Fruit fly (Drosophila melanogaster) whole organism, embryonic: Measurements from ENCODE around the gene dnc.
A peak's percentile ranks its signal among the peaks of the same experiment; 100 is the strongest.

Experiments
- BtbVII ChIP-seq: fragments of 200-800 bp; sonication (Bioruptor generic); optimal IDR thresholded peaks from 3 replicates; lab custom pipeline; 2017; ENCODE audit warnings: missing biosample characterization, mild to moderate bottlenecking, missing genetic modification characterization
- CG10431 ChIP-seq: fragments of 200-800 bp; sonication (Bioruptor generic); optimal IDR thresholded peaks from 3 replicates; lab custom pipeline; 2018; ENCODE audit warnings: missing biosample characterization, mild to moderate bottlenecking, missing genetic modification characterization
- CG11247 ChIP-seq: fragments of 200-800 bp; sonication (Bioruptor generic); IDR thresholded peaks from 2 replicates; pipeline ENCODE4 v1.3.6; 2022; ENCODE audit warnings: missing biosample characterization, missing genetic modification characterization
- CG13624 ChIP-seq: fragments of 200-800 bp; sonication (Bioruptor generic); optimal IDR thresholded peaks from 2 replicates; lab custom pipeline; 2016; ENCODE audit warnings: missing biosample characterization, missing genetic modification characterization
- CG14050 ChIP-seq: fragments of 200-800 bp; sonication (Bioruptor generic); IDR thresholded peaks from 3 replicates; pipeline ENCODE4 v1.3.6; 2022; ENCODE audit warnings: missing biosample characterization, missing genetic modification characterization
- CG14710 ChIP-seq: fragments of 200-800 bp; sonication (Bioruptor generic); optimal IDR thresholded peaks from 3 replicates; lab custom pipeline; 2019; ENCODE audit warnings: missing biosample characterization, mild to moderate bottlenecking, missing genetic modification characterization, moderate library complexity
- CG17359 ChIP-seq: fragments of 200-800 bp; sonication (Bioruptor generic); optimal IDR thresholded peaks from 3 replicates; lab custom pipeline; 2018; ENCODE audit warnings: missing biosample characterization, mild to moderate bottlenecking, missing genetic modification characterization, moderate library complexity
- CG17912 ChIP-seq: fragments of 200-800 bp; sonication (Bioruptor generic); optimal IDR thresholded peaks from 2 replicates; lab custom pipeline; 2018; ENCODE audit warnings: missing biosample characterization, mild to moderate bottlenecking, missing genetic modification characterization
- CG2120 ChIP-seq: fragments of 200-800 bp; sonication (Bioruptor generic); optimal IDR thresholded peaks from 3 replicates; lab custom pipeline; 2016; ENCODE audit warnings: missing biosample characterization, missing genetic modification characterization
- CG2129 ChIP-seq: fragments of 200-800 bp; sonication (Bioruptor generic); IDR thresholded peaks from 2 replicates; pipeline ENCODE4 v1.3.6; 2022; ENCODE audit warnings: missing biosample characterization, missing genetic modification characterization; ENCODE audit not compliant: partially characterized antibody
- CG32772 ChIP-seq: fragments of 200-800 bp; sonication (Bioruptor generic); IDR thresholded peaks from 2 replicates; pipeline ENCODE4 v1.3.6; 2022; ENCODE audit warnings: missing biosample characterization, missing genetic modification characterization
- CG3847 ChIP-seq: fragments of 200-800 bp; sonication (Bioruptor generic); IDR thresholded peaks from 2 replicates; pipeline ENCODE4 v1.3.6; 2022; ENCODE audit warnings: missing biosample characterization, missing genetic modification characterization
- CG3995 ChIP-seq: fragments of 200-800 bp; sonication (Bioruptor generic); optimal IDR thresholded peaks from 3 replicates; lab custom pipeline; 2016; ENCODE audit warnings: missing biosample characterization, missing genetic modification characterization
- CG4424 ChIP-seq: fragments of 200-800 bp; sonication (Bioruptor generic); optimal IDR thresholded peaks from 3 replicates; lab custom pipeline; 2016; ENCODE audit warnings: missing biosample characterization, missing genetic modification characterization
- CG7745 ChIP-seq: fragments of 200-800 bp; sonication (Bioruptor generic); optimal IDR thresholded peaks from 2 replicates; lab custom pipeline; 2018; ENCODE audit warnings: missing biosample characterization, mild to moderate bottlenecking, missing genetic modification characterization, moderate library complexity
- CG8089 ChIP-seq: fragments of 200-800 bp; sonication (Bioruptor generic); optimal IDR thresholded peaks from 3 replicates; lab custom pipeline; 2016; ENCODE audit warnings: missing biosample characterization, missing genetic modification characterization
- CG8290 ChIP-seq, 3 experiments: fragments of 200-800 bp; sonication (Bioruptor generic); optimal IDR thresholded peaks; 2 replicates each; lab custom pipeline; 2016 to 2019; ENCODE audit warnings: missing biosample characterization in 3 of 3, missing genetic modification characterization in 3 of 3, mild to moderate bottlenecking in 2 of 3, moderate library complexity in 1 of 3
- CG8944 ChIP-seq: fragments of 200-800 bp; sonication (Bioruptor generic); optimal IDR thresholded peaks from 3 replicates; lab custom pipeline; 2016; ENCODE audit warnings: missing biosample characterization, missing genetic modification characterization
- D19A ChIP-seq: fragments of 200-800 bp; optimal IDR thresholded peaks from 3 replicates; lab custom pipeline; 2019; ENCODE audit warnings: missing biosample characterization, mild to moderate bottlenecking, missing genetic modification characterization, moderate library complexity
- D19B ChIP-seq: fragments of 200-800 bp; sonication (Bioruptor generic); optimal IDR thresholded peaks from 2 replicates; lab custom pipeline; 2017; ENCODE audit warnings: missing biosample characterization, mild to moderate bottlenecking, missing genetic modification characterization
- Dfd ChIP-seq, 2 experiments: fragments of >200 bp; optimal IDR thresholded peaks; 2 replicates each; lab custom pipeline; 2017; ENCODE audit warnings: missing biosample characterization in 2 of 2, missing genetic modification characterization in 2 of 2
- E2f1 ChIP-seq: fragments of 200-800 bp; sonication (Bioruptor generic); IDR thresholded peaks from 2 replicates; pipeline ENCODE4 v1.3.6; 2022; ENCODE audit warnings: missing biosample characterization, missing genetic modification characterization
- Fer3 ChIP-seq: fragments of 200-800 bp; sonication (Bioruptor generic); optimal IDR thresholded peaks from 2 replicates; lab custom pipeline; 2018; ENCODE audit warnings: missing biosample characterization, mild to moderate bottlenecking, missing genetic modification characterization, moderate library complexity
- H15 ChIP-seq: fragments of 200-800 bp; sonication (Bioruptor generic); IDR thresholded peaks from 3 replicates; pipeline ENCODE4 v1.3.6; 2022; ENCODE audit warnings: missing biosample characterization, missing genetic modification characterization
- H2.0 ChIP-seq: fragments of 200-800 bp; sonication (Bioruptor generic); IDR thresholded peaks from 2 replicates; pipeline ENCODE4 v1.3.6; 2022; ENCODE audit warnings: missing biosample characterization, missing genetic modification characterization
- HmgZ ChIP-seq: fragments of 200-800 bp; sonication (Bioruptor generic); optimal IDR thresholded peaks from 2 replicates; lab custom pipeline; 2018; ENCODE audit warnings: missing biosample characterization, mild to moderate bottlenecking, missing genetic modification characterization
- NC2β ChIP-seq: fragments of 200-800 bp; sonication (Bioruptor generic); optimal IDR thresholded peaks from 2 replicates; lab custom pipeline; 2016; ENCODE audit warnings: missing biosample characterization, missing genetic modification characterization
- NfI ChIP-seq: fragments of 200-800 bp; sonication (Bioruptor generic); optimal IDR thresholded peaks from 3 replicates; lab custom pipeline; 2018; ENCODE audit warnings: missing biosample characterization, mild to moderate bottlenecking, missing genetic modification characterization, moderate library complexity
- Poxn ChIP-seq: fragments of 200-800 bp; sonication (Bioruptor generic); IDR thresholded peaks from 2 replicates; pipeline ENCODE4 v1.3.6; 2022; ENCODE audit warnings: missing biosample characterization, missing genetic modification characterization
- Spps ChIP-seq: fragments of 200-800 bp; sonication (Bioruptor generic); optimal IDR thresholded peaks from 2 replicates; lab custom pipeline; 2018; ENCODE audit warnings: missing biosample characterization, mild to moderate bottlenecking, missing genetic modification characterization
- Usf ChIP-seq: fragments of 200-800 bp; sonication (Bioruptor generic); optimal IDR thresholded peaks from 2 replicates; lab custom pipeline; 2017; ENCODE audit warnings: missing genotype, missing biosample characterization, missing genetic modification characterization
- amos ChIP-seq: fragments of 200-800 bp; sonication (Bioruptor generic); IDR thresholded peaks from 2 replicates; pipeline ENCODE4 v1.3.6; 2022; ENCODE audit warnings: missing biosample characterization, missing genetic modification characterization; ENCODE audit not compliant: partially characterized antibody
- br ChIP-seq: fragments of >200 bp; optimal IDR thresholded peaks from 2 replicates; lab custom pipeline; 2017
- bsh ChIP-seq, 2 experiments: fragments of 200-800 bp; sonication (Bioruptor generic); optimal IDR thresholded peaks; 2 replicates each; lab custom pipeline; 2017 to 2018; ENCODE audit warnings: mild to moderate bottlenecking in 2 of 2, missing biosample characterization in 2 of 2, missing genetic modification characterization in 2 of 2, moderate library complexity in 1 of 2
- chif ChIP-seq, 2 experiments: fragments of 200-800 bp; sonication (Bioruptor generic); optimal IDR thresholded peaks; 3 replicates each; lab custom pipeline; 2016; ENCODE audit warnings: missing biosample characterization in 2 of 2, missing genetic modification characterization in 2 of 2
- croc ChIP-seq: fragments of 200-800 bp; sonication (Bioruptor generic); conservative IDR thresholded peaks from 3 replicates; pipeline ENCODE4 v1.3.6; 2022; ENCODE audit warnings: missing biosample characterization, missing genetic modification characterization
- ewg ChIP-seq: fragments of 200-800 bp; sonication (Bioruptor generic); optimal IDR thresholded peaks from 3 replicates; lab custom pipeline; 2017; ENCODE audit warnings: mild to moderate bottlenecking, missing biosample characterization, missing genetic modification reagents, missing genetic modification characterization
- fd96Cb ChIP-seq: fragments of 200-800 bp; sonication (Bioruptor generic); optimal IDR thresholded peaks from 2 replicates; lab custom pipeline; 2018; ENCODE audit warnings: missing biosample characterization, mild to moderate bottlenecking, missing genetic modification characterization, moderate library complexity
- ham ChIP-seq: fragments of 200-800 bp; sonication (Bioruptor generic); IDR thresholded peaks from 2 replicates; pipeline ENCODE4 v1.3.6; 2022; ENCODE audit warnings: missing biosample characterization, missing genetic modification characterization
- lab ChIP-seq: fragments of 200-800 bp; sonication (Bioruptor generic); optimal IDR thresholded peaks from 3 replicates; lab custom pipeline; 2017; ENCODE audit warnings: missing biosample characterization, missing genetic modification characterization, mild to moderate bottlenecking, moderate library complexity, missing genetic modification reagents
- pfk ChIP-seq: fragments of 200-800 bp; sonication (Bioruptor generic); optimal IDR thresholded peaks from 2 replicates; lab custom pipeline; 2018; ENCODE audit warnings: missing biosample characterization, mild to moderate bottlenecking, missing genetic modification characterization, moderate library complexity
- salm ChIP-seq: fragments of 200-800 bp; sonication (Bioruptor generic); optimal IDR thresholded peaks from 2 replicates; lab custom pipeline; 2018; ENCODE audit warnings: missing biosample characterization, mild to moderate bottlenecking, missing genetic modification characterization
- schlank ChIP-seq: fragments of 200-800 bp; sonication (Bioruptor generic); optimal IDR thresholded peaks from 2 replicates; lab custom pipeline; 2018; ENCODE audit warnings: missing biosample characterization, mild to moderate bottlenecking, missing genetic modification characterization
- scrt ChIP-seq: fragments of 200-800 bp; sonication (Bioruptor generic); optimal IDR thresholded peaks from 2 replicates; lab custom pipeline; 2018; ENCODE audit warnings: missing biosample characterization, mild to moderate bottlenecking, missing genetic modification characterization, moderate library complexity
- sens-2 ChIP-seq: fragments of 200-800 bp; sonication (Bioruptor generic); IDR thresholded peaks from 2 replicates; pipeline ENCODE4 v1.3.6; 2022; ENCODE audit warnings: missing biosample characterization, missing genetic modification characterization
- slou ChIP-seq: fragments of 200-800 bp; sonication (Bioruptor generic); optimal IDR thresholded peaks from 3 replicates; lab custom pipeline; 2016; ENCODE audit warnings: missing biosample characterization, missing genetic modification characterization
- ssp ChIP-seq: fragments of 200-800 bp; sonication (Bioruptor generic); IDR thresholded peaks from 2 replicates; pipeline ENCODE4 v1.3.6; 2022; ENCODE audit warnings: missing biosample characterization, missing genetic modification characterization
- wdn ChIP-seq: fragments of 200-800 bp; sonication (Bioruptor generic); IDR thresholded peaks from 2 replicates; pipeline ENCODE4 v1.3.6; 2022; ENCODE audit warnings: missing biosample characterization, missing genetic modification characterization
- z ChIP-seq: fragments of 200-800 bp; sonication (Bioruptor generic); IDR thresholded peaks from 3 replicates; pipeline ENCODE4 v1.3.6; 2022; ENCODE audit warnings: missing biosample characterization, missing genetic modification characterization

Gene dnc

DNA sequence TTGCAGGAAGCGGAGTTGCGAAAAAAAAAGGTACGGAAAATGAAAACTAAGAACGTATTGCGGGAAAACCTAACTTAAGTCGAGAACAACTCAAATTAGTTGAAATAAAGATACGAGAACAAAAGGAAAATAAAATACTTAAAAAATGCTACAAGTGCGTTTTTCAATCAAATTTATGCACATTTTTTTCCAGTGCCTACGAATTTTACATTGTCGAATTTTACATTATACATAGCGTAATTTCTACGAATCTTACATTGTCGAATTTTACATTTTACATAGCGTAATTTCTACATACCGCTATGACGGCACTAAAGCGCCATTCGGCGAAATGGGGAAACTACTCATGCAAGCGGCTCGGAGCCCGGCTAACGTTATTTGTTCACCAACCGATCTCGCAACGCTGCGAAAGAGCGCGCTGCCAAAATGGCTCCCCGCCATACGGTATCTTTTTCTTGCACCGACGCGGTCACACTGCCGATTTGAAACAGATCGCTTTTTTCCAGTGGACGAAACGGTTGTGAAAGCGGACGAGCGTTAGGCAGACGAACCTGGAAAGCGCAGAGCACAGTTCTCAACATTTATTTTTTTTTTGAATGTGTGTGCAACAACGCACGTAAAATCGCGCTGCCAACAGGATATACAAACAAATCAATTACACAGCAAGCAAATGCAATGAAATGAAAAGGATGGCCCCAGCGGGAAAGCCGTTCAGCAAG, 41.7 kb upstream of the dnc start, which contains the start of gene N (continued):
- TF ChIP-seq CG14710, result peak; percentile 51
- peak; percentile 37; the same call in 1 of the 2 replicates for TF ChIP-seq ssp (GFP tag; lab: Robert Waterston, UW)
- TF ChIP-seq slou (GFP tag; lab: Kevin White, UChicago), result no peak
- no peak for TF ChIP-seq CG2129
- peak; percentile 74 for TF ChIP-seq HmgZ (tag; lab: Kevin White, UChicago)
- TF ChIP-seq lab (GFP tag; lab: Kevin White, UChicago), result peak; percentile 43
- TF ChIP-seq CG17359 (tag; lab: Kevin White, UChicago), result peak; percentile 10
- no peak for TF ChIP-seq Dfd (GFP tag; optimal IDR thresholded peaks at IDR 0.05; lab: Kevin White, UChicago)
- TF ChIP-seq chif (GFP tag; optimal IDR thresholded peaks at IDR 0.05; lab: Kevin White, UChicago), result peak in 1 of 2 experiments; percentile 35
- no peak for TF ChIP-seq Spps
- no peak for TF ChIP-seq BtbVII (GFP tag; lab: Kevin White, UChicago)
- TF ChIP-seq ewg (GFP tag; lab: Kevin White, UChicago), result no peak
- TF ChIP-seq D19A (tag; lab: Kevin White, UChicago), result no peak
- TF ChIP-seq bsh (GFP tag; optimal IDR thresholded peaks at IDR 0.05; lab: Kevin White, UChicago), result peak in 1 of 2 experiments; percentile 57
- TF ChIP-seq CG7745 (tag; lab: Kevin White, UChicago), result no peak
- TF ChIP-seq pfk (GFP tag; lab: Kevin White, UChicago), result no peak
- TF ChIP-seq NC2β (GFP tag; lab: Kevin White, UChicago), result peak; percentile 40
- peak; percentile 64 for TF ChIP-seq CG13624
- TF ChIP-seq schlank (tag; lab: Kevin White, UChicago), result no peak
- TF ChIP-seq E2f1 (GFP tag; lab: Robert Waterston, UW), result 0 out of 2 replicates have a peak, but pooled peaks have one; percentile 19
- TF ChIP-seq H15 (GFP tag; lab: Robert Waterston, UW), result no peak
- no peak for TF ChIP-seq br
- no peak for TF ChIP-seq wdn (GFP tag; lab: Robert Waterston, UW)
- TF ChIP-seq fd96Cb, result peak; percentile 17
- TF ChIP-seq z (GFP tag; lab: Robert Waterston, UW), result no peak; the same call in 2 of the 3 replicates
- no peak for TF ChIP-seq D19B
- no peak for TF ChIP-seq ham (GFP tag; lab: Robert Waterston, UW)
- no peak for TF ChIP-seq CG17912 (GFP tag; lab: Kevin White, UChicago)
- TF ChIP-seq NfI (GFP tag; lab: Kevin White, UChicago), result peak; percentile 23
- TF ChIP-seq CG32772 (GFP tag; lab: Robert Waterston, UW), result peak; percentile 41; the same call in 1 of the 2 replicates
- TF ChIP-seq CG8944 (GFP tag; lab: Kevin White, UChicago), result peak; percentile 32
- TF ChIP-seq H2.0 (GFP tag; lab: Robert Waterston, UW), result peak; percentile 27; the same call in 1 of the 2 replicates
- no peak for TF ChIP-seq sens-2 (GFP tag; lab: Robert Waterston, UW)
- no peak for TF ChIP-seq croc (GFP tag; lab: Robert Waterston, UW)
- TF ChIP-seq Fer3 (tag; lab: Kevin White, UChicago), result peak; percentile 28
- TF ChIP-seq Poxn (GFP tag; lab: Robert Waterston, UW), result no peak
- TF ChIP-seq amos (GFP tag; lab: Robert Waterston, UW), result peak; percentile 79
- TF ChIP-seq Usf, result no peak
- peak; percentile 6 for TF ChIP-seq CG10431 (GFP tag; lab: Kevin White, UChicago)
- no peak for TF ChIP-seq CG8089 (GFP tag; lab: Kevin White, UChicago)
- TF ChIP-seq CG2120 (GFP tag; lab: Kevin White, UChicago), result peak; percentile 68
- peak; percentile 8 for TF ChIP-seq salm
- peak; percentile 27 for TF ChIP-seq CG4424 (GFP tag; lab: Kevin White, UChicago)
- peak; percentile 67 for TF ChIP-seq CG3847 (GFP tag; lab: Robert Waterston, UW)
- no peak for TF ChIP-seq scrt
- no peak for TF ChIP-seq CG14050 (GFP tag; lab: Robert Waterston, UW)
- TF ChIP-seq CG11247 (GFP tag; lab: Robert Waterston, UW), result peak; percentile 65
- TF ChIP-seq CG8290 (GFP tag; optimal IDR thresholded peaks at IDR 0.05; lab: Kevin White, UChicago), result peak; percentile 34
- TF ChIP-seq CG8290 (tag; optimal IDR thresholded peaks at IDR 0.05; lab: Kevin White, UChicago), result peak; percentile 0 to 83
- no peak for TF ChIP-seq CG3995 (GFP tag; lab: Kevin White, UChicago)
